Worm (Caenorhabditis elegans) whole organism, mixed stage, embryonic: ENCODE measurements around the gene C18A3.10.

Experiments used
- M03D4.4 ChIP-seq: sonication (generic microtip); optimal IDR thresholded peaks from 2 replicates; lab custom pipeline; 2017; ENCODE audit warnings: mild to moderate bottlenecking, missing genetic modification characterization, missing compliant biosample characterization
- bed-3 ChIP-seq: fragments of 200-800 bp; sonication (Bioruptor generic); optimal IDR thresholded peaks from 3 replicates; lab custom pipeline; 2018; ENCODE audit warnings: mild to moderate bottlenecking, missing genetic modification characterization, moderate library complexity, missing compliant biosample characterization
- blmp-1 ChIP-seq: fragments of 150-350 bp; optimal IDR thresholded peaks from 2 replicates; lab custom pipeline; 2014; ENCODE audit warnings: missing biosample characterization, missing genetic modification characterization
- ceh-39 ChIP-seq: fragments of 150-350 bp; optimal IDR thresholded peaks from 2 replicates; lab custom pipeline; 2014; ENCODE audit warnings: missing biosample characterization, missing genetic modification characterization
- ceh-43 ChIP-seq: fragments of 200-800 bp; sonication (Bioruptor generic); optimal IDR thresholded peaks from 2 replicates; lab custom pipeline; 2018; ENCODE audit warnings: mild to moderate bottlenecking, missing genetic modification characterization, moderate library complexity, missing compliant biosample characterization
- ceh-83 ChIP-seq: fragments of 200-800 bp; sonication (Bioruptor generic); optimal IDR thresholded peaks from 2 replicates; lab custom pipeline; 2018; ENCODE audit warnings: mild to moderate bottlenecking, missing genetic modification characterization, missing compliant biosample characterization
- ces-1 ChIP-seq: fragments of 150-350 bp; optimal IDR thresholded peaks from 2 replicates; lab custom pipeline; 2014; ENCODE audit warnings: missing biosample characterization, missing genetic modification reagents, missing genetic modification characterization
- cnd-1 ChIP-seq: fragments of 200-800 bp; sonication (Bioruptor generic); optimal IDR thresholded peaks from 2 replicates; lab custom pipeline; 2018; ENCODE audit warnings: mild to moderate bottlenecking, missing genetic modification characterization, missing compliant biosample characterization
- elt-1 ChIP-seq: sonication (generic microtip); optimal IDR thresholded peaks from 2 replicates; lab custom pipeline; 2017; ENCODE audit warnings: missing genetic modification characterization, mild to moderate bottlenecking, missing compliant biosample characterization, antibody characterized with exemption, moderate library complexity, borderline replicate concordance; ENCODE audit not compliant: insufficient read depth
- elt-3 ChIP-seq: fragments of 150-350 bp; optimal IDR thresholded peaks from 2 replicates; lab custom pipeline; 2014; ENCODE audit warnings: missing biosample characterization, missing genetic modification characterization
- flh-1 ChIP-seq: fragments of 200-800 bp; sonication (Bioruptor generic); optimal IDR thresholded peaks from 2 replicates; lab custom pipeline; 2018; ENCODE audit warnings: mild to moderate bottlenecking, missing genetic modification characterization, moderate library complexity, missing compliant biosample characterization
- ham-2 ChIP-seq: fragments of 200-800 bp; sonication (Bioruptor generic); optimal IDR thresholded peaks from 2 replicates; lab custom pipeline; 2018; ENCODE audit warnings: mild to moderate bottlenecking, missing genetic modification characterization, missing compliant biosample characterization
- hlh-1 ChIP-seq: fragments of 150-350 bp; optimal IDR thresholded peaks from 2 replicates; lab custom pipeline; 2014; ENCODE audit warnings: missing biosample characterization, missing genetic modification reagents, missing genetic modification characterization
- lin-13 ChIP-seq: fragments of 150-350 bp; optimal IDR thresholded peaks from 2 replicates; lab custom pipeline; 2014; ENCODE audit warnings: missing biosample characterization, missing genetic modification characterization
- lin-32 ChIP-seq: fragments of 200-800 bp; sonication (Bioruptor generic); optimal IDR thresholded peaks from 2 replicates; lab custom pipeline; 2018; ENCODE audit warnings: mild to moderate bottlenecking, missing genetic modification characterization, missing compliant biosample characterization
- lsy-2 ChIP-seq: fragments of 150-350 bp; optimal IDR thresholded peaks from 2 replicates; lab custom pipeline; 2014; ENCODE audit warnings: missing biosample characterization, missing genetic modification characterization
- mep-1 ChIP-seq: fragments of 150-350 bp; optimal IDR thresholded peaks from 2 replicates; lab custom pipeline; 2017; ENCODE audit warnings: missing biosample characterization, missing genetic modification reagents, missing genetic modification characterization, inconsistent platforms
- mls-2 ChIP-seq: sonication (generic microtip); optimal IDR thresholded peaks from 2 replicates; lab custom pipeline; 2016; ENCODE audit warnings: mild to moderate bottlenecking, missing genetic modification characterization, moderate library complexity, missing compliant biosample characterization
- nhr-12 ChIP-seq: fragments of 150-350 bp; optimal IDR thresholded peaks from 2 replicates; lab custom pipeline; 2014; ENCODE audit warnings: missing biosample characterization, missing genetic modification characterization
- nhr-2 ChIP-seq: fragments of 150-350 bp; optimal IDR thresholded peaks from 2 replicates; lab custom pipeline; 2014; ENCODE audit warnings: missing biosample characterization, missing genetic modification characterization
- nhr-237 ChIP-seq: fragments of 150-350 bp; optimal IDR thresholded peaks from 2 replicates; lab custom pipeline; 2014; ENCODE audit warnings: missing biosample characterization, missing genetic modification characterization
- nhr-28 ChIP-seq: fragments of 150-350 bp; optimal IDR thresholded peaks from 2 replicates; lab custom pipeline; 2014; ENCODE audit warnings: missing biosample characterization, missing genetic modification characterization
- nhr-76 ChIP-seq: sonication (generic microtip); optimal IDR thresholded peaks from 2 replicates; lab custom pipeline; 2017; ENCODE audit warnings: missing biosample characterization, missing genetic modification characterization
- pha-4 ChIP-seq: fragments of 150-350 bp; optimal IDR thresholded peaks from 2 replicates; lab custom pipeline; 2018; ENCODE audit warnings: missing biosample characterization, missing genetic modification reagents, missing genetic modification characterization
- sem-2 ChIP-seq: fragments of 200-800 bp; sonication (Bioruptor generic); optimal IDR thresholded peaks from 2 replicates; lab custom pipeline; 2018; ENCODE audit warnings: mild to moderate bottlenecking, missing genetic modification characterization, missing compliant biosample characterization
- snpc-4 ChIP-seq: fragments of 150-350 bp; optimal IDR thresholded peaks from 2 replicates; lab custom pipeline; 2014; ENCODE audit warnings: missing biosample characterization, missing genetic modification characterization
- tbx-8 ChIP-seq: fragments of 200-800 bp; sonication (Bioruptor generic); optimal IDR thresholded peaks from 2 replicates; lab custom pipeline; 2018; ENCODE audit warnings: mild to moderate bottlenecking, missing genetic modification characterization, moderate library complexity, missing compliant biosample characterization
- unc-120 ChIP-seq: sonication (generic microtip); optimal IDR thresholded peaks from 2 replicates; lab custom pipeline; 2017; ENCODE audit warnings: missing genetic modification characterization, missing compliant biosample characterization; ENCODE audit not compliant: poor library complexity, severe bottlenecking
- unc-39 ChIP-seq: fragments of 150-350 bp; optimal IDR thresholded peaks from 2 replicates; lab custom pipeline; 2014; ENCODE audit warnings: missing biosample characterization, missing genetic modification characterization
- unc-62 ChIP-seq: fragments of 150-350 bp; optimal IDR thresholded peaks from 2 replicates; lab custom pipeline; 2014; ENCODE audit warnings: missing biosample characterization, missing genetic modification reagents, missing genetic modification characterization
- zip-8 ChIP-seq: fragments of 150-350 bp; optimal IDR thresholded peaks from 2 replicates; lab custom pipeline; 2014; ENCODE audit warnings: missing biosample characterization, missing genetic modification characterization
- ztf-11 ChIP-seq: fragments of 150-350 bp; optimal IDR thresholded peaks from 2 replicates; lab custom pipeline; 2014; ENCODE audit warnings: missing biosample characterization, missing genetic modification characterization

Gene C18A3.10

ce11 chrII:5691216-5691771, 24.4 kb downstream of the C18A3.10 start, which contains the start of the genes ndub-5 and eif-2D:
TSS of gene ndub-5 (minus strand) at chrII:5691353.
TSS of gene eif-2D (plus strand) at chrII:5691721.
- TF ChIP-seq mep-1 (tag; lab: Kevin White, UChicago) (peak; percentile 37), lsy-2 (tag; lab: Kevin White, UChicago) (peak; percentile 2), tbx-8 (no peak), nhr-237 (tag; lab: Kevin White, UChicago) (no peak), elt-3 (tag; lab: Kevin White, UChicago) (no peak)

- TF ChIP-seq flh-1 (GFP tag; lab: Kevin White, UChicago) (no peak), sem-2 (no peak), lsy-2 (tag; lab: Kevin White, UChicago) (no peak), zip-8 (tag; lab: Kevin White, UChicago) (no peak), elt-3 (tag; lab: Kevin White, UChicago) (no peak), ceh-43 (GFP tag; lab: Kevin White, UChicago) (no peak), hlh-1 (tag; lab: Kevin White, UChicago) (no peak), lin-32 (GFP tag; lab: Kevin White, UChicago) (no peak), nhr-12 (no peak), unc-39 (no peak), unc-120 (tag; lab: Kevin White, UChicago) (no peak), mep-1 (tag; lab: Kevin White, UChicago) (peak; percentile 6), ham-2 (GFP tag; lab: Kevin White, UChicago) (no peak), ces-1 (GFP tag; lab: Kevin White, UChicago) (no peak), snpc-4 (tag; lab: Kevin White, UChicago) (no peak), ceh-83 (GFP tag; lab: Kevin White, UChicago) (no peak), nhr-237 (tag; lab: Kevin White, UChicago) (no peak), nhr-76 (tag; lab: Kevin White, UChicago) (no peak), ztf-11 (tag; lab: Kevin White, UChicago) (no peak), pha-4 (tag; lab: Kevin White, UChicago) (no peak), unc-62 (no peak), nhr-28 (no peak), M03D4.4 (tag; lab: Kevin White, UChicago) (peak; percentile 8), cnd-1 (tag; lab: Kevin White, UChicago) (no peak), nhr-2 (tag; lab: Kevin White, UChicago) (peak; percentile 12)
Observed at ce11 chrII:5688959-5689358, 26.7 kb downstream of the C18A3.10 start, which contains the start of gene C25H3.11. TSS of gene C25H3.11 (minus strand) at chrII:5689040.

ce11 chrII:5680703-5681102, 34.9 kb downstream of the C18A3.10 start, which contains the start of gene flp-27:
TSS of gene flp-27 (plus strand) at chrII:5681003.
- no peak for TF ChIP-seq sem-2
- TF ChIP-seq mls-2 (tag; lab: Kevin White, UChicago) = no peak
- no peak for TF ChIP-seq ceh-43 (GFP tag; lab: Kevin White, UChicago)
- no peak for TF ChIP-seq nhr-76 (tag; lab: Kevin White, UChicago)
- no peak for TF ChIP-seq ztf-11 (tag; lab: Kevin White, UChicago)
- no peak for TF ChIP-seq flh-1 (GFP tag; lab: Kevin White, UChicago)
- no peak for TF ChIP-seq ceh-83 (GFP tag; lab: Kevin White, UChicago)
- TF ChIP-seq elt-1 = no peak
- TF ChIP-seq snpc-4 (tag; lab: Kevin White, UChicago) = no peak
- no peak for TF ChIP-seq bed-3 (GFP tag; lab: Kevin White, UChicago)
- no peak for TF ChIP-seq ceh-39 (tag; lab: Kevin White, UChicago)
- TF ChIP-seq M03D4.4 (tag; lab: Kevin White, UChicago) = no peak

ce11 chrII:5669580-5669979, 46.1 kb downstream of the C18A3.10 start, which contains the start of gene C25H3.17:
TSS of gene C25H3.17 (minus strand) at chrII:5669680.
- no peak for TF ChIP-seq ceh-43 (GFP tag; lab: Kevin White, UChicago)
- TF ChIP-seq ztf-11 (tag; lab: Kevin White, UChicago) = no peak
- TF ChIP-seq cnd-1 (tag; lab: Kevin White, UChicago) = no peak
- TF ChIP-seq ceh-39 (tag; lab: Kevin White, UChicago) = no peak
- no peak for TF ChIP-seq ceh-83 (GFP tag; lab: Kevin White, UChicago)
- TF ChIP-seq unc-39 = no peak
- TF ChIP-seq nhr-12 = no peak

- TF ChIP-seq blmp-1 (tag; lab: Kevin White, UChicago) (no peak), snpc-4 (tag; lab: Kevin White, UChicago) (no peak), M03D4.4 (tag; lab: Kevin White, UChicago) (no peak), bed-3 (GFP tag; lab: Kevin White, UChicago) (no peak), ham-2 (GFP tag; lab: Kevin White, UChicago) (no peak), zip-8 (tag; lab: Kevin White, UChicago) (no peak), nhr-237 (tag; lab: Kevin White, UChicago) (no peak), lin-13 (tag; lab: Kevin White, UChicago) (no peak), ceh-43 (GFP tag; lab: Kevin White, UChicago) (no peak)
- TF ChIP-seq, all 35 proteins: peak for 0
Observed at ce11 chrII:5668830-5669229, 46.8 kb downstream of the C18A3.10 start, which contains the start of gene C25H3.7. TSS of gene C25H3.7 (minus strand) at chrII:5668930.
